Worm (Caenorhabditis elegans) whole organism, L2 larva: ENCODE results near the gene Y55F3AM.21.

Experiments used
- C34F6.9 ChIP-seq: fragments of 150-350 bp; optimal IDR thresholded peaks from 2 replicates; lab custom pipeline; 2014; ENCODE audit warnings: missing biosample characterization, missing genetic modification characterization
- ZK546.5 ChIP-seq: sonication (generic microtip); optimal IDR thresholded peaks from 2 replicates; lab custom pipeline; 2017; ENCODE audit warnings: missing biosample characterization, missing genetic modification characterization
- aly-2 ChIP-seq: fragments of 150-350 bp; optimal IDR thresholded peaks from 2 replicates; lab custom pipeline; 2014; ENCODE audit warnings: missing biosample characterization, missing genetic modification characterization
- ama-1 ChIP-seq: fragments of 150-350 bp; optimal IDR thresholded peaks from 2 replicates; lab custom pipeline; 2018; ENCODE audit warnings: inconsistent platforms
- blmp-1 ChIP-seq: sonication (generic microtip); optimal IDR thresholded peaks from 2 replicates; lab custom pipeline; 2017; ENCODE audit warnings: missing genetic modification characterization, mild to moderate bottlenecking, missing compliant biosample characterization, antibody characterized with exemption, moderate library complexity; ENCODE audit not compliant: insufficient read depth
- ceh-16 ChIP-seq: fragments of 150-350 bp; optimal IDR thresholded peaks from 2 replicates; lab custom pipeline; 2014; ENCODE audit warnings: missing biosample characterization, missing genetic modification characterization
- crh-2 ChIP-seq: sonication (generic microtip); optimal IDR thresholded peaks from 2 replicates; lab custom pipeline; 2017; ENCODE audit warnings: missing biosample characterization, missing genetic modification characterization
- dmd-4 ChIP-seq: sonication (generic microtip); optimal IDR thresholded peaks from 2 replicates; lab custom pipeline; 2017; ENCODE audit warnings: missing biosample characterization, missing genetic modification characterization
- egl-27 ChIP-seq: sonication (generic microtip); optimal IDR thresholded peaks from 3 replicates; lab custom pipeline; 2017; ENCODE audit warnings: missing biosample characterization, missing genetic modification reagents, missing genetic modification characterization
- elt-1 ChIP-seq: fragments of 150-350 bp; optimal IDR thresholded peaks from 2 replicates; lab custom pipeline; 2014; ENCODE audit warnings: missing biosample characterization, missing genetic modification characterization
- elt-3 ChIP-seq: sonication (generic microtip); optimal IDR thresholded peaks from 2 replicates; lab custom pipeline; 2017; ENCODE audit warnings: missing biosample characterization, missing genetic modification characterization
- fos-1 ChIP-seq: fragments of 150-350 bp; optimal IDR thresholded peaks from 2 replicates; lab custom pipeline; 2014; ENCODE audit warnings: missing biosample characterization, missing genetic modification characterization
- gmeb-1 ChIP-seq: fragments of 150-350 bp; optimal IDR thresholded peaks from 2 replicates; lab custom pipeline; 2014; ENCODE audit warnings: missing biosample characterization, missing genetic modification characterization
- lin-13 ChIP-seq: fragments of 150-350 bp; optimal IDR thresholded peaks from 2 replicates; lab custom pipeline; 2014; ENCODE audit warnings: missing biosample characterization, missing genetic modification reagents, missing genetic modification characterization
- lin-39 ChIP-seq: fragments of 150-350 bp; optimal IDR thresholded peaks from 2 replicates; lab custom pipeline; 2014; ENCODE audit warnings: missing biosample characterization, missing genetic modification reagents, missing genetic modification characterization
- lsy-2 ChIP-seq, 2 experiments: fragments of 150-350 bp in 1 of 2; sonication (generic microtip) in 1 of 2; optimal IDR thresholded peaks; 2 replicates each; lab custom pipeline; 2014 to 2017; ENCODE audit warnings: missing biosample characterization in 2 of 2, missing genetic modification characterization in 2 of 2
- mab-5 ChIP-seq: fragments of 150-350 bp; optimal IDR thresholded peaks from 2 replicates; lab custom pipeline; 2014; ENCODE audit warnings: missing biosample characterization, missing genetic modification characterization
- mbf-1 ChIP-seq: sonication (generic microtip); optimal IDR thresholded peaks from 2 replicates; lab custom pipeline; 2017; ENCODE audit warnings: missing biosample characterization, missing genetic modification characterization
- mdl-1 ChIP-seq, 2 experiments: fragments of 150-350 bp in 1 of 2; sonication (generic microtip) in 1 of 2; optimal IDR thresholded peaks; 2 replicates each; lab custom pipeline; 2017; ENCODE audit warnings: missing biosample characterization in 2 of 2, missing genetic modification characterization in 2 of 2
- nhr-10 ChIP-seq: sonication (generic microtip); optimal IDR thresholded peaks from 2 replicates; lab custom pipeline; 2017; ENCODE audit warnings: missing biosample characterization, missing genetic modification characterization
- nhr-129 ChIP-seq: fragments of 150-350 bp; optimal IDR thresholded peaks from 2 replicates; lab custom pipeline; 2014; ENCODE audit warnings: missing biosample characterization, missing genetic modification characterization
- nhr-21 ChIP-seq: fragments of 150-350 bp; optimal IDR thresholded peaks from 2 replicates; lab custom pipeline; 2014; ENCODE audit warnings: missing biosample characterization, missing genetic modification characterization
- nhr-237 ChIP-seq: fragments of 150-350 bp; optimal IDR thresholded peaks from 2 replicates; lab custom pipeline; 2014; ENCODE audit warnings: missing biosample characterization, missing genetic modification characterization
- nhr-25 ChIP-seq: fragments of 150-350 bp; sonication (generic microtip); optimal IDR thresholded peaks from 3 replicates; lab custom pipeline; 2014; ENCODE audit warnings: missing biosample characterization, missing genetic modification characterization
- nhr-6 ChIP-seq: fragments of 150-350 bp; optimal IDR thresholded peaks from 2 replicates; lab custom pipeline; 2014; ENCODE audit warnings: missing biosample characterization, missing genetic modification characterization
- nhr-77 ChIP-seq: fragments of 150-350 bp; optimal IDR thresholded peaks from 2 replicates; lab custom pipeline; 2014; ENCODE audit warnings: missing biosample characterization, missing genetic modification characterization
- peb-1 ChIP-seq: fragments of 150-350 bp; optimal IDR thresholded peaks from 2 replicates; lab custom pipeline; 2014; ENCODE audit warnings: missing biosample characterization, missing genetic modification characterization
- skn-1 ChIP-seq: sonication (generic microtip); optimal IDR thresholded peaks from 2 replicates; lab custom pipeline; 2017; ENCODE audit warnings: missing biosample characterization, missing genetic modification characterization
- sma-3 ChIP-seq: sonication (generic microtip); optimal IDR thresholded peaks from 2 replicates; lab custom pipeline; 2016; ENCODE audit warnings: missing genetic modification reagents, missing genetic modification characterization, missing compliant biosample characterization
- sma-9 ChIP-seq, 2 experiments: fragments of 150-350 bp in 1 of 2; sonication (generic microtip) in 1 of 2; optimal IDR thresholded peaks; 2 replicates each; lab custom pipeline; 2014 to 2016; ENCODE audit warnings: missing genetic modification characterization in 2 of 2, mild to moderate bottlenecking in 1 of 2, missing biosample characterization in 1 of 2, missing compliant biosample characterization in 1 of 2, missing genetic modification reagents in 1 of 2, moderate library complexity in 1 of 2
- snpc-4 ChIP-seq: fragments of 150-350 bp; optimal IDR thresholded peaks from 2 replicates; lab custom pipeline; 2014; ENCODE audit warnings: missing biosample characterization, missing genetic modification characterization
- unc-39 ChIP-seq: fragments of 150-350 bp; optimal IDR thresholded peaks from 2 replicates; lab custom pipeline; 2014; ENCODE audit warnings: missing biosample characterization, missing genetic modification characterization
- unc-55 ChIP-seq: fragments of 150-350 bp; sonication (generic microtip); optimal IDR thresholded peaks from 3 replicates; lab custom pipeline; 2014; ENCODE audit warnings: missing biosample characterization, missing genetic modification reagents, missing genetic modification characterization
- unc-62 ChIP-seq: fragments of 150-350 bp; optimal IDR thresholded peaks from 2 replicates; lab custom pipeline; 2014; ENCODE audit warnings: missing biosample characterization, missing genetic modification reagents, missing genetic modification characterization
- zag-1 ChIP-seq: fragments of 150-350 bp; optimal IDR thresholded peaks from 2 replicates; lab custom pipeline; 2014; ENCODE audit warnings: missing biosample characterization, missing genetic modification characterization
- ztf-11 ChIP-seq: sonication (generic microtip); optimal IDR thresholded peaks from 2 replicates; lab custom pipeline; 2017; ENCODE audit warnings: missing biosample characterization, missing genetic modification characterization

Y55F3AM.21 gene

DNA sequence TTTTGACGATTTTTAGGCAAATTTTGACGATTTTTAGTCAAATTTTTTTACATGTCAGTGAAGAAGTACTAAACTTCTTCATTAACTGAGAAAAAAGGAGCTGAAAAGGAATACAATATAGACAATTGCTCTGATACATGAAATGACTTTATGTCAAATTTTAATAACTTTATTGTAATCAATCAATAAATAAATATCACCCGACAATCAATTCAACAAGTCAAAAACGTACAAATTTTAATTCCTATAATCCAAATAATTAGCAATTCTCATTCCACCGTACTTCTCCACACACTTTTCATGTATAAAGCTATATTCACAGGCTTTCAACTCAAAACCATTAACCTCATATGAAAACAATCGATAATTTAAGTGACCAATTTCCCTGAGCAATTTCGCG, 13.0 kb downstream of the Y55F3AM.21 start:
- TF ChIP-seq nhr-129 (tag; lab: Kevin White, UChicago) (no peak), dmd-4 (tag; lab: Kevin White, UChicago) (no peak), skn-1 (tag; lab: Kevin White, UChicago) (no peak), unc-55 (GFP tag; lab: Kevin White, UChicago) (no peak), blmp-1 (tag; lab: Kevin White, UChicago) (no peak), nhr-25 (tag; lab: Kevin White, UChicago) (no peak), peb-1 (tag; lab: Kevin White, UChicago) (no peak), crh-2 (no peak), elt-3 (tag; lab: Kevin White, UChicago) (no peak), zag-1 (tag; lab: Kevin White, UChicago) (no peak), mbf-1 (no peak), nhr-10 (tag; lab: Kevin White, UChicago) (no peak), C34F6.9 (tag; lab: Kevin White, UChicago) (no peak), ama-1 (lab: Kevin White, UChicago) (no peak), elt-1 (tag; lab: Kevin White, UChicago) (no peak), unc-39 (tag; lab: Kevin White, UChicago) (no peak), nhr-21 (tag; lab: Kevin White, UChicago) (no peak)
- TF ChIP-seq, all 48 proteins: peak for 0

DNA sequence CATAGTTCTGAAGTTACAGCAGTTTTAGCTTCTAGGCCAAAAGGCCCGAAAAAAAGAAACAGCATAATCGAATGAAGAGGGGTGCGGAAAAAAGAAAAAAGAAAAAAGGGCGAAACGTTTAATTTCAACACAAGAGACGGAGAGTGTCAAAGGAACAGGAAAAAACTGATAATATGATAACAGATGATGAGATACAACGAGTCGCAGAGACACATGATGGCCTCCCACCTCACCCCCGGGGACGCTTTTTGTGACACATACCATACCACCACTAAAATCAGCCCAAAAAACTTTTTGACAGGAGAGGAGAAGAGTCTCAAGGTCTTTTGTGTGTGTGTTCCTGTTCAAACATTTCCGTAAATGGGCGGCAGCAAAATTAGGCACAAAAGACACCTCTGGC, 16.4 kb downstream of the Y55F3AM.21 start:
- TF ChIP-seq nhr-25 (tag; lab: Kevin White, UChicago) (peak; percentile 19), fos-1 (tag; lab: Kevin White, UChicago) (peak; percentile 92), mbf-1 (no peak), gmeb-1 (tag; lab: Kevin White, UChicago) (peak; percentile 20), C34F6.9 (tag; lab: Kevin White, UChicago) (peak; percentile 5), zag-1 (tag; lab: Kevin White, UChicago) (no peak), sma-9 (GFP tag; optimal IDR thresholded peaks at IDR 0.05; lab: Kevin White, UChicago) (peak; percentile 3), sma-9 (tag; optimal IDR thresholded peaks at IDR 0.05; lab: Kevin White, UChicago) (no peak), crh-2 (peak; percentile 52)

DNA sequence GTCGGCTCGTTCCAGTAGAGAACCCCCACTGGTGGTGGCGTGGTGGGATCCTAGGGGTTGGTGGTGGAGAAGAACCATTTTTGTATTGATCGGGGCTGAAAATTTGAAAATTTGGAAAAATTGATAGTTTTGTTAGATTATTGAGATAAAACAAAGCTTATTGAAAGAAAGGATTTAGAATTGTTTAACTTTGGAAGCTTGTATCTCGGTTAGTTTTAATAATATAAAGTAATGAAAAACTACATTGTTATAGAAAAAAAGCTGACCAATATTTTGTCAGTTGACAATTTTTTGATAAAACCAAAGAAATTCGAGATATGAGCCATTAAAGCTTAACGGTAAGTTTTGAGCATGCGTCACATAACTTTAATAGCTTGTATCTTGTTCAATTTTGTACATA, 21.5 kb downstream of the Y55F3AM.21 start, which contains the start of gene abhd-14:
Gene abhd-14, minus strand, starts transcription at position 101 of the 400 bp plus-strand sequence.
- no peak for TF ChIP-seq ZK546.5
- no peak for TF ChIP-seq nhr-6
- no peak for TF ChIP-seq elt-3 (tag; lab: Kevin White, UChicago)
- TF ChIP-seq ama-1 (lab: Kevin White, UChicago) = no peak
- no peak for TF ChIP-seq unc-62 (GFP tag; lab: Kevin White, UChicago)
- no peak for TF ChIP-seq snpc-4 (tag; lab: Kevin White, UChicago)
- TF ChIP-seq ceh-16 (tag; lab: Kevin White, UChicago) = no peak
- no peak for TF ChIP-seq zag-1 (tag; lab: Kevin White, UChicago)
- TF ChIP-seq peb-1 (tag; lab: Kevin White, UChicago) = no peak

ce11 chrIV:1019801-1020200, 31.7 kb downstream of the Y55F3AM.21 start:
- TF ChIP-seq blmp-1 (tag; lab: Kevin White, UChicago) = no peak
- TF ChIP-seq ztf-11 (tag; lab: Kevin White, UChicago) = no peak
- no peak for TF ChIP-seq nhr-77 (tag; lab: Kevin White, UChicago)
- TF ChIP-seq elt-1 (tag; lab: Kevin White, UChicago) = no peak
- no peak for TF ChIP-seq nhr-10 (tag; lab: Kevin White, UChicago)
- TF ChIP-seq crh-2 = no peak
- no peak for TF ChIP-seq mbf-1

DNA sequence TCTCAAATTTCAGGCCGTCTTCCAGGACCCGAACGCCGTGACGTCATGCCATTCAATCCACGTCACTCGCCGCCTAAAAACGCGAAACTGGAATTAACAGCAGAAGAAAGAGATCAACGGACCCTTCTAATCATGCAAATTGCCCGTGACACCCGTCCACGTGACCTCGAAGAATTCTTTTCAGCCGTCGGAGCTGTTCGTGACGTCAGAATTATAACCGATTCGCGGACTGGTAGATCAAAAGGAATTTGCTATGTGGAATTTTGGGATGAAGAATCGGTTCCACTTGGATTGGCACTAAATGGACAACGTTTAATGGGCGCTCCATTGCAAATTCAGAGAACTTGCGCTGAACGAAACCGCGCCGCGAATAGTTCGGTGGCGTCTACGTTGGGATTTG, 36.1 kb downstream of the Y55F3AM.21 start:
- TF ChIP-seq sma-3 (GFP tag; lab: Kevin White, UChicago) (no peak), mab-5 (no peak), zag-1 (tag; lab: Kevin White, UChicago) (no peak), egl-27 (tag; lab: Kevin White, UChicago) (no peak), nhr-21 (tag; lab: Kevin White, UChicago) (no peak), lin-39 (tag; lab: Kevin White, UChicago) (no peak), mbf-1 (no peak), lsy-2 (tag; optimal IDR thresholded peaks at IDR 0.05; lab: Kevin White, UChicago) (no peak), mdl-1 (tag; optimal IDR thresholded peaks at IDR 0.05; lab: Kevin White, UChicago) (no peak), nhr-77 (tag; lab: Kevin White, UChicago) (no peak), peb-1 (tag; lab: Kevin White, UChicago) (no peak), nhr-237 (no peak), sma-9 (GFP tag; optimal IDR thresholded peaks at IDR 0.05; lab: Kevin White, UChicago) (no peak), sma-9 (tag; optimal IDR thresholded peaks at IDR 0.05; lab: Kevin White, UChicago) (no peak), dmd-4 (tag; lab: Kevin White, UChicago) (no peak), aly-2 (tag; lab: Kevin White, UChicago) (no peak), crh-2 (no peak), lin-13 (no peak), skn-1 (tag; lab: Kevin White, UChicago) (no peak)
- TF ChIP-seq, all 48 proteins: peak for 0
